Fruit fly (Drosophila melanogaster) whole organism, pupa: Measurements from ENCODE around the gene MESR6.

ENCODE experiments used
- CG13204 ChIP-seq: fragments of 200-800 bp; sonication (Bioruptor generic); optimal IDR thresholded peaks from 2 replicates; lab custom pipeline; 2018; ENCODE audit warnings: missing biosample characterization, mild to moderate bottlenecking, missing genetic modification characterization, moderate library complexity
- CG34367 ChIP-seq: fragments of 200-800 bp; sonication (Bioruptor generic); optimal IDR thresholded peaks from 2 replicates; lab custom pipeline; 2018; ENCODE audit warnings: missing biosample characterization, mild to moderate bottlenecking, missing genetic modification characterization
- Pif1A ChIP-seq: fragments of 200-800 bp; sonication (Bioruptor generic); optimal IDR thresholded peaks from 3 replicates; lab custom pipeline; 2016; ENCODE audit warnings: missing biosample characterization, missing genetic modification characterization
- gl ChIP-seq: fragments of 200-800 bp; sonication (Bioruptor generic); optimal IDR thresholded peaks from 2 replicates; lab custom pipeline; 2018; ENCODE audit warnings: missing biosample characterization, mild to moderate bottlenecking, missing genetic modification characterization

DNA sequence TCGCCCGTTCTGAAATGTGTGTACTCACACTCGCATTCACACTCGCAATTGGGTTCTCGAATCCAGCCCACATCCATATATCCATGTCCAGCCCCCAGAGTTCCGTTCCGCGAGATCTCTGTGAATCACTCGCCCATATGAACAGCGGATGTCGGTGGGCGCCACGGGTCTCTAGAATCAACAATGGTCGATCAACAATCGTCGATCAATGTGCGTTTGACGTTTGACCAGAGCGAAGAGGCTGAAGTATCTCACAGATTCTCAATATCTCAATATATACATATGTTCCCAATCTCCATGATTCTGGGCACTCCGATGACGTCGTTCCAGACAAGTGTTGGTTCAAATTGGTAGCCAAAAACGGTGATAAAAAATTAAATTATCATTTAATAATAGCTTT lies 3.4 kb upstream of the MESR6 start:
- TF ChIP-seq CG34367 (tag; lab: Kevin White, UChicago) (no peak), Pif1A (GFP tag; lab: Kevin White, UChicago) (no peak), gl (tag; lab: Kevin White, UChicago) (no peak), CG13204 (GFP tag; lab: Kevin White, UChicago) (no peak)
